Fruit fly (Drosophila melanogaster): ENCODE measurements around the gene KP78b.

DNA sequence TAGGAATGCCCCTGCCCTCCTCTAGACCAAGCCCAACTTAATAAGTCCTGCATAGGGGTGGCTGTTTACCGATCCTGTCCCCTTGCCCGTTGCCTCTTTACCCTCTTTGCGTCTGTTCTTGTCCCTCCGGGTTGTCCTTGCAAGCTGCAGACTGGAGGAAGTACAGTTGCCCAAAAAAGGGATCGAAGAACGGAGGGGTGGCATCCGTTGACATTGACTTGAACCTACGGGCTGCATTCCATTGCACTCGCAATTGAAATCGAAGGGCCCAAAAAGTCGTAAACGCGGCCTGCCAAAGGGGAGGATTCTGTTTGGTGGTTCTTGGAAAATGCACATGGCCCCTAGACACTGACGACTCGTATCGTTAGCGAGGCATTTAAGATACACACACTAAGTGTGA is 17.4 kb upstream of the KP78b start:
- no peak for TF ChIP-seq achi (GFP tag; optimal IDR thresholded peaks at IDR 0.05)
- TF ChIP-seq Sox102F (GFP tag; optimal IDR thresholded peaks at IDR 0.05), result no peak
- no peak for TF ChIP-seq pdm3 (GFP tag; optimal IDR thresholded peaks at IDR 0.05)

All from whole organism, prepupa.